Fruit fly (Drosophila melanogaster) whole organism, embryonic: ENCODE results near the gene Catsup.

ENCODE experiments used
- ATbp ChIP-seq: fragments of 200-800 bp; sonication (Bioruptor generic); optimal IDR thresholded peaks from 2 replicates; lab custom pipeline; 2017; ENCODE audit warnings: missing biosample characterization, mild to moderate bottlenecking, missing genetic modification characterization, missing genetic modification reagents
- C15 ChIP-seq: fragments of 200-800 bp; sonication (Bioruptor generic); IDR thresholded peaks from 3 replicates; pipeline ENCODE4 v1.3.6; 2022; ENCODE audit warnings: missing biosample characterization, missing genetic modification characterization
- CG10543 ChIP-seq: fragments of 200-800 bp; sonication (Bioruptor generic); optimal IDR thresholded peaks from 3 replicates; lab custom pipeline; 2017; ENCODE audit warnings: missing biosample characterization, mild to moderate bottlenecking, missing genetic modification characterization, moderate library complexity
- CG11085 ChIP-seq: fragments of 200-800 bp; sonication (Bioruptor generic); IDR thresholded peaks from 2 replicates; pipeline ENCODE4 v1.3.6; 2022; ENCODE audit warnings: missing biosample characterization, missing genetic modification characterization
- CG11247 ChIP-seq: fragments of 200-800 bp; sonication (Bioruptor generic); IDR thresholded peaks from 2 replicates; pipeline ENCODE4 v1.3.6; 2022; ENCODE audit warnings: missing biosample characterization, missing genetic modification characterization
- CG13894 ChIP-seq: fragments of 200-800 bp; sonication (Bioruptor generic); optimal IDR thresholded peaks from 3 replicates; lab custom pipeline; 2018; ENCODE audit warnings: missing biosample characterization, mild to moderate bottlenecking, missing genetic modification characterization, moderate library complexity
- CG15011 ChIP-seq: fragments of 200-800 bp; sonication (Bioruptor generic); optimal IDR thresholded peaks from 3 replicates; lab custom pipeline; 2018; ENCODE audit warnings: missing biosample characterization, mild to moderate bottlenecking, missing genetic modification characterization
- CG16813 ChIP-seq: fragments of 200-800 bp; sonication (Bioruptor generic); IDR thresholded peaks from 3 replicates; pipeline ENCODE4 v1.3.6; 2022; ENCODE audit warnings: missing biosample characterization, missing genetic modification characterization; ENCODE audit not compliant: partially characterized antibody
- CG17359 ChIP-seq: fragments of 200-800 bp; sonication (Bioruptor generic); optimal IDR thresholded peaks from 3 replicates; lab custom pipeline; 2018; ENCODE audit warnings: missing biosample characterization, mild to moderate bottlenecking, missing genetic modification characterization, moderate library complexity
- CG18262 ChIP-seq: fragments of 200-800 bp; optimal IDR thresholded peaks from 3 replicates; lab custom pipeline; 2019; ENCODE audit warnings: missing biosample characterization, mild to moderate bottlenecking, missing genetic modification characterization, moderate library complexity
- CG18599 ChIP-seq: fragments of 200-800 bp; sonication (Bioruptor generic); optimal IDR thresholded peaks from 3 replicates; lab custom pipeline; 2017; ENCODE audit warnings: missing biosample characterization, missing genetic modification characterization, mild to moderate bottlenecking, moderate library complexity, missing genetic modification reagents
- CG2120 ChIP-seq: fragments of 200-800 bp; sonication (Bioruptor generic); optimal IDR thresholded peaks from 3 replicates; lab custom pipeline; 2016; ENCODE audit warnings: missing biosample characterization, missing genetic modification characterization
- CG2199 ChIP-seq: fragments of 200-800 bp; sonication (Bioruptor generic); IDR thresholded peaks from 3 replicates; pipeline ENCODE4 v1.3.6; 2022; ENCODE audit warnings: missing biosample characterization, missing genetic modification characterization
- CG2712 ChIP-seq: fragments of 200-800 bp; optimal IDR thresholded peaks from 3 replicates; lab custom pipeline; 2019; ENCODE audit warnings: missing biosample characterization, mild to moderate bottlenecking, missing genetic modification characterization, moderate library complexity
- CG2875 ChIP-seq: fragments of 200-800 bp; sonication (Bioruptor generic); optimal IDR thresholded peaks from 2 replicates; lab custom pipeline; 2017; ENCODE audit warnings: missing biosample characterization, mild to moderate bottlenecking, missing genetic modification characterization, missing genetic modification reagents
- CG31365 ChIP-seq: fragments of 200-800 bp; sonication (Bioruptor generic); optimal IDR thresholded peaks from 2 replicates; lab custom pipeline; 2018; ENCODE audit warnings: missing biosample characterization, mild to moderate bottlenecking, missing genetic modification characterization
- CG4360 ChIP-seq: fragments of 200-800 bp; sonication (Bioruptor generic); IDR thresholded peaks from 2 replicates; pipeline ENCODE4 v1.3.6; 2022; ENCODE audit warnings: missing biosample characterization, missing genetic modification characterization
- CG4404 ChIP-seq: fragments of 200-800 bp; sonication (Bioruptor generic); IDR thresholded peaks from 2 replicates; pipeline ENCODE4 v1.3.6; 2022; ENCODE audit warnings: missing biosample characterization, missing genetic modification characterization
- CG7745 ChIP-seq: fragments of 200-800 bp; sonication (Bioruptor generic); optimal IDR thresholded peaks from 2 replicates; lab custom pipeline; 2018; ENCODE audit warnings: missing biosample characterization, mild to moderate bottlenecking, missing genetic modification characterization, moderate library complexity
- Dek ChIP-seq: fragments of 200-800 bp; sonication (Bioruptor generic); optimal IDR thresholded peaks from 3 replicates; lab custom pipeline; 2019; ENCODE audit warnings: missing biosample characterization, mild to moderate bottlenecking, missing genetic modification characterization, moderate library complexity
- Ets65A ChIP-seq: fragments of 200-800 bp; sonication (Bioruptor generic); peaks from one replicate; lab custom pipeline; 2016; ENCODE audit warnings: missing biosample characterization, missing genetic modification characterization
- Fer2 ChIP-seq: fragments of 200-800 bp; sonication (Bioruptor generic); optimal IDR thresholded peaks from 2 replicates; lab custom pipeline; 2018; ENCODE audit warnings: missing biosample characterization, mild to moderate bottlenecking, missing genetic modification characterization, moderate library complexity
- GATAe ChIP-seq: fragments of 200-800 bp; sonication (Bioruptor generic); conservative IDR thresholded peaks from 2 replicates; pipeline ENCODE4 v1.3.6; 2022; ENCODE audit warnings: missing biosample characterization, missing genetic modification characterization
- H15 ChIP-seq: fragments of 200-800 bp; sonication (Bioruptor generic); IDR thresholded peaks from 3 replicates; pipeline ENCODE4 v1.3.6; 2022; ENCODE audit warnings: missing biosample characterization, missing genetic modification characterization
- HLH54F ChIP-seq: fragments of 200-800 bp; sonication (Bioruptor generic); optimal IDR thresholded peaks from 3 replicates; lab custom pipeline; 2016; ENCODE audit warnings: missing biosample characterization, missing genetic modification characterization
- HLHmδ ChIP-seq: fragments of 200-800 bp; sonication (Bioruptor generic); optimal IDR thresholded peaks from 2 replicates; lab custom pipeline; 2018; ENCODE audit warnings: missing biosample characterization, mild to moderate bottlenecking, missing genetic modification characterization, moderate library complexity
- MBD-R2 ChIP-seq: fragments of 200-800 bp; sonication (Bioruptor generic); IDR thresholded peaks from 2 replicates; pipeline ENCODE4 v1.3.6; 2022; ENCODE audit warnings: missing biosample characterization, missing genetic modification characterization
- Ptx1 ChIP-seq: fragments of 200-800 bp; sonication (Bioruptor generic); IDR thresholded peaks from 2 replicates; pipeline ENCODE4 v1.3.6; 2022; ENCODE audit warnings: missing biosample characterization, missing genetic modification characterization
- Side ChIP-seq: fragments of 200-800 bp; sonication (Bioruptor generic); optimal IDR thresholded peaks from 2 replicates; lab custom pipeline; 2016; ENCODE audit warnings: missing biosample characterization, missing genetic modification characterization
- Six4 ChIP-seq: fragments of 200-800 bp; sonication (Bioruptor generic); optimal IDR thresholded peaks from 2 replicates; lab custom pipeline; 2016; ENCODE audit warnings: missing biosample characterization, missing genetic modification characterization
- Spps ChIP-seq: fragments of 200-800 bp; sonication (Bioruptor generic); optimal IDR thresholded peaks from 2 replicates; lab custom pipeline; 2018; ENCODE audit warnings: missing biosample characterization, mild to moderate bottlenecking, missing genetic modification characterization
- ab ChIP-seq: fragments of 200-800 bp; sonication (Bioruptor generic); optimal IDR thresholded peaks from 2 replicates; lab custom pipeline; 2016; ENCODE audit warnings: missing biosample characterization, missing genetic modification characterization
- ara ChIP-seq: fragments of 200-800 bp; sonication (Bioruptor generic); IDR thresholded peaks from 2 replicates; pipeline ENCODE4 v1.3.6; 2022; ENCODE audit warnings: missing biosample characterization, missing genetic modification characterization
- btn ChIP-seq: fragments of 200-800 bp; sonication (Bioruptor generic); optimal IDR thresholded peaks from 2 replicates; lab custom pipeline; 2016; ENCODE audit warnings: missing biosample characterization, missing genetic modification characterization
- ci ChIP-seq: fragments of 200-800 bp; sonication (Bioruptor generic); IDR thresholded peaks from 3 replicates; pipeline ENCODE4 v1.3.6; 2022; ENCODE audit warnings: missing biosample characterization, missing genetic modification characterization
- dati ChIP-seq: fragments of 200-800 bp; sonication (Bioruptor generic); IDR thresholded peaks from 2 replicates; pipeline ENCODE4 v1.3.6; 2022; ENCODE audit warnings: missing biosample characterization, missing genetic modification characterization
- dpn ChIP-seq, 2 experiments: fragments of 200-800 bp; sonication (Bioruptor generic); optimal IDR thresholded peaks; 3 replicates each; lab custom pipeline; 2016; ENCODE audit warnings: missing biosample characterization in 2 of 2, missing genetic modification characterization in 2 of 2
- hth ChIP-seq: fragments of >200 bp; optimal IDR thresholded peaks from 2 replicates; lab custom pipeline; 2017; ENCODE audit warnings: inconsistent platforms
- nerfin-2 ChIP-seq: fragments of 200-800 bp; sonication (Bioruptor generic); IDR thresholded peaks from 2 replicates; pipeline ENCODE4 v1.3.6; 2022; ENCODE audit warnings: missing biosample characterization, missing genetic modification characterization; ENCODE audit not compliant: partially characterized antibody
- nom ChIP-seq: fragments of 200-800 bp; sonication (Bioruptor generic); optimal IDR thresholded peaks from 2 replicates; lab custom pipeline; 2017; ENCODE audit warnings: missing biosample characterization, missing genetic modification characterization, mild to moderate bottlenecking, moderate library complexity, missing genetic modification reagents
- prd ChIP-seq, 3 experiments: fragments of >200 bp in 2 of 3; fragments of 200-800 bp in 1 of 3; sonication (Bioruptor generic) in 1 of 3; optimal IDR thresholded peaks in 2 of 3; IDR thresholded peaks in 1 of 3; 2 replicates in 2 of 3; 3 replicates in 1 of 3; pipeline versions ENCODE4 v1.3.6 to Lab custom; 2017 to 2022; ENCODE audit warnings: missing biosample characterization in 1 of 3, missing genetic modification characterization in 1 of 3
- rib ChIP-seq: fragments of 200-800 bp; sonication (Bioruptor generic); IDR thresholded peaks from 2 replicates; pipeline ENCODE4 v1.3.6; 2022; ENCODE audit warnings: missing biosample characterization, missing genetic modification characterization
- row ChIP-seq: fragments of 200-800 bp; sonication (Bioruptor generic); IDR thresholded peaks from 3 replicates; pipeline ENCODE4 v1.3.6; 2022; ENCODE audit warnings: missing biosample characterization, missing genetic modification characterization
- scrt ChIP-seq: fragments of 200-800 bp; sonication (Bioruptor generic); optimal IDR thresholded peaks from 2 replicates; lab custom pipeline; 2018; ENCODE audit warnings: missing biosample characterization, mild to moderate bottlenecking, missing genetic modification characterization, moderate library complexity
- stwl ChIP-seq: fragments of 200-800 bp; sonication (Bioruptor generic); optimal IDR thresholded peaks from 3 replicates; lab custom pipeline; 2018; ENCODE audit warnings: missing biosample characterization, mild to moderate bottlenecking, missing genetic modification characterization, moderate library complexity
- tap ChIP-seq: fragments of 200-800 bp; optimal IDR thresholded peaks from 3 replicates; lab custom pipeline; 2019; ENCODE audit warnings: missing biosample characterization, mild to moderate bottlenecking, missing genetic modification characterization, moderate library complexity
- tll ChIP-seq, 2 experiments: fragments of 200-800 bp in 1 of 2; fragments of >200 bp in 1 of 2; sonication (Bioruptor generic) in 1 of 2; optimal IDR thresholded peaks; 2 replicates each; lab custom pipeline; 2017 to 2019; ENCODE audit warnings: missing biosample characterization in 2 of 2, missing genetic modification characterization in 2 of 2, mild to moderate bottlenecking in 1 of 2, moderate library complexity in 1 of 2
- trh ChIP-seq: fragments of 200-800 bp; sonication (Bioruptor generic); optimal IDR thresholded peaks from 2 replicates; lab custom pipeline; 2016; ENCODE audit warnings: missing biosample characterization, missing genetic modification characterization
- unpg ChIP-seq: fragments of 200-800 bp; sonication (Bioruptor generic); optimal IDR thresholded peaks from 3 replicates; lab custom pipeline; 2018; ENCODE audit warnings: missing biosample characterization, mild to moderate bottlenecking, missing genetic modification characterization, moderate library complexity
- vnd ChIP-seq: fragments of 200-800 bp; sonication (Bioruptor generic); IDR thresholded peaks from 3 replicates; pipeline ENCODE4 v1.3.6; 2022; ENCODE audit warnings: missing biosample characterization, missing genetic modification characterization; ENCODE audit not compliant: partially characterized antibody

Gene Catsup

dm6 chr2L:19036105-19036714 lies 5.5 kb upstream of the Catsup start (continued):
- TF ChIP-seq CG7745 (tag; lab: Kevin White, UChicago) (no peak), CG4360 (no peak), dati (no peak), ci (GFP tag; lab: Robert Waterston, UW) (no peak), Fer2 (tag; lab: Kevin White, UChicago) (no peak), CG11085 (GFP tag; lab: Robert Waterston, UW) (no peak), trh (GFP tag; lab: Kevin White, UChicago) (no peak), hth (lab: Kevin White, UChicago) (no peak), H15 (no peak), CG2199 (GFP tag; lab: Robert Waterston, UW) (no peak), unpg (GFP tag; lab: Kevin White, UChicago) (no peak), Ptx1 (GFP tag; lab: Robert Waterston, UW) (no peak), HLHmδ (no peak), ab (GFP tag; lab: Kevin White, UChicago) (no peak), C15 (GFP tag; lab: Robert Waterston, UW) (no peak), dpn (GFP tag; optimal IDR thresholded peaks at IDR 0.05; lab: Kevin White, UChicago) (peak in 1 of 2 experiments; percentile 8), Spps (no peak), nerfin-2 (GFP tag; lab: Robert Waterston, UW) (no peak), Dek (peak; percentile 5), ara (GFP tag; lab: Robert Waterston, UW) (no peak), CG4404 (GFP tag; lab: Robert Waterston, UW) (no peak), tap (tag; lab: Kevin White, UChicago) (no peak), tll (GFP tag; optimal IDR thresholded peaks at IDR 0.05; lab: Kevin White, UChicago) (no peak), btn (no peak), CG11247 (no peak), prd (optimal IDR thresholded peaks at IDR 0.05; lab: Kevin White, UChicago) (no peak), prd (GFP tag; IDR thresholded peaks at IDR 0.05; lab: Robert Waterston, UW) (no peak), CG16813 (GFP tag; lab: Robert Waterston, UW) (no peak), vnd (GFP tag; lab: Robert Waterston, UW) (no peak), scrt (GFP tag; lab: Kevin White, UChicago) (no peak), CG15011 (GFP tag; lab: Kevin White, UChicago) (no peak), CG18262 (tag; lab: Kevin White, UChicago) (peak; percentile 18), CG17359 (tag; lab: Kevin White, UChicago) (no peak), MBD-R2 (GFP tag; lab: Robert Waterston, UW) (peak; percentile 15; the same call in 1 of the 2 replicates), Ets65A (GFP tag; lab: Kevin White, UChicago) (no peak), Six4 (GFP tag; lab: Kevin White, UChicago) (no peak), CG2712 (tag; lab: Kevin White, UChicago) (peak; percentile 14), CG2120 (GFP tag; lab: Kevin White, UChicago) (peak; percentile 39), CG10543 (GFP tag; lab: Kevin White, UChicago) (peak; percentile 79), CG31365 (tag; lab: Kevin White, UChicago) (no peak), HLH54F (GFP tag; lab: Kevin White, UChicago) (no peak), nom (no peak), stwl (tag; lab: Kevin White, UChicago) (no peak), row (GFP tag; lab: Robert Waterston, UW) (peak; percentile 33; the same call in 1 of the 3 replicates), CG13894 (tag; lab: Kevin White, UChicago) (no peak), ATbp (no peak), GATAe (GFP tag; lab: Robert Waterston, UW) (no peak), rib (GFP tag; lab: Robert Waterston, UW) (0 out of 2 replicates have a peak, but pooled peaks have one; percentile 15), CG18599 (GFP tag; lab: Kevin White, UChicago) (no peak), CG2875 (GFP tag; lab: Kevin White, UChicago) (no peak), Side (no peak)
